Worm (Caenorhabditis elegans): Measurements from ENCODE around the gene Y38H6C.24.

- TF ChIP-seq elt-3 (tag; optimal IDR thresholded peaks at IDR 0.05) (no peak), ztf-4 (tag; optimal IDR thresholded peaks at IDR 0.05) (no peak), snpc-4 (tag; optimal IDR thresholded peaks at IDR 0.05) (no peak), ceh-82 (tag; optimal IDR thresholded peaks at IDR 0.05) (no peak), ztf-11 (tag; optimal IDR thresholded peaks at IDR 0.05) (no peak)
Measured at ce11 chrV:20500405-20500804, 25.8 kb upstream of the Y38H6C.24 start, which contains the start of gene dct-14.

Data from whole organism, L2 larva.